Worm (Caenorhabditis elegans) whole organism, early embryonic: Measurements from ENCODE around the gene btb-12.

ENCODE experiments used
- ama-1 ChIP-seq: fragments of 150-350 bp; optimal IDR thresholded peaks from 2 replicates; lab custom pipeline; 2014
- sea-1 ChIP-seq: fragments of 200-800 bp; sonication (Bioruptor generic); conservative IDR thresholded peaks from 2 replicates; pipeline ENCODE4 v1.3.6; 2022; ENCODE audit warnings: missing genetic modification characterization, missing compliant biosample characterization

DNA sequence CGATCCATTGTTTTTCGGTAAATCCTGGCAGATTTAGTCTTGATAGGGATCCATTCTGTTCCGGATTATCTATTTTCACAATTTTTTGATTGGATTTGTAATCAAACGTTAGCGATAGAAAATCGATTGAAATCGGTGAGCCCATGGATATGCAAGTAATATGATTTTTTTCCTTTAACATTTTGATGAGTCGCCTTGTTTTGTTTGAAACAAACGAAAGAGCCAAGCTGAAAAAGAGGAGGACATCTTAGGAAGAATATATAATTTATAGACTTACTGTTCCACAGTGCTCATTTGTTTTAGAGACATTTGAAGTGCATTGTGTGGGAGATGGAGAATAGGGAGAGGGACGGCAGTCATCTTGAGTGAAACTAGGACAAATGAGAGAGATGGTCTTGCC lies 33.8 kb downstream of the btb-12 start, which contains the start of the genes fbxb-18 and fbxb-19:
- TF ChIP-seq ama-1 (lab: Kevin White, UChicago), result no peak
- no peak for TF ChIP-seq sea-1
